Worm (Caenorhabditis elegans): Measurements from ENCODE around the gene sur-7.

DNA sequence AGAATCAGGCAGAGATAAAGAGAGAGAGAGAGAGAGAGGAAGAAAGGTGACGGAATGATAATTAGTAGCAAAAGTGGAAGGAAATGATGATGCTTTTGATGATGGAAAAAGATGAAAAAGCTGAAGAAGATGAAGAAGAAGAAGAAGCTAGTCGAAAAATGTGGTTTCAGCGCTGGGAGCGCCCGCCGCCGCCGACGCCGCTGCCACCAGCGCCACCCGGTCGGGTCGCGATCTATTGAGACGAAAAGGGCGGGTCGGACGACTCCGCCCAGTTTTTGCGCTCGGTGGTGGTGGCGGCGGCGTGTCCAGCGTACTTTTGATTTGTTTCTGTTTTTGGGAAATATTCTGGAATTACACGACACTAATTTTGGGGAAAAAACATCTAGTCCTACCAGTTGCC, 27.0 kb downstream of the sur-7 start:
- TF ChIP-seq zfh-2 (GFP tag; conservative IDR thresholded peaks at IDR 0.05) (peak; percentile 93), lin-35 (GFP tag; optimal IDR thresholded peaks at IDR 0.05) (no peak), F33H1.4 (GFP tag; IDR thresholded peaks at IDR 0.05) (no peak), ama-1 (optimal IDR thresholded peaks at IDR 0.05) (no peak), ama-1 (GFP tag; optimal IDR thresholded peaks at IDR 0.05) (no peak), mes-4 (tag; optimal IDR thresholded peaks at IDR 0.05) (no peak), repo-1 (tag; optimal IDR thresholded peaks at IDR 0.05) (no peak), C06A6.2 (GFP tag; conservative IDR thresholded peaks at IDR 0.05) (no peak), hlh-26 (GFP tag; conservative IDR thresholded peaks at IDR 0.05) (no peak), nhr-90 (tag; optimal IDR thresholded peaks at IDR 0.05) (no peak), unc-62 (GFP tag; optimal IDR thresholded peaks at IDR 0.05) (no peak), F39B2.1 (GFP tag; IDR thresholded peaks at IDR 0.05) (no peak)
